Fruit fly (Drosophila melanogaster): ENCODE measurements around the gene Cyp28a5.
A peak's percentile ranks its signal among the peaks of the same experiment; 100 is the strongest.

Gene Cyp28a5

DNA sequence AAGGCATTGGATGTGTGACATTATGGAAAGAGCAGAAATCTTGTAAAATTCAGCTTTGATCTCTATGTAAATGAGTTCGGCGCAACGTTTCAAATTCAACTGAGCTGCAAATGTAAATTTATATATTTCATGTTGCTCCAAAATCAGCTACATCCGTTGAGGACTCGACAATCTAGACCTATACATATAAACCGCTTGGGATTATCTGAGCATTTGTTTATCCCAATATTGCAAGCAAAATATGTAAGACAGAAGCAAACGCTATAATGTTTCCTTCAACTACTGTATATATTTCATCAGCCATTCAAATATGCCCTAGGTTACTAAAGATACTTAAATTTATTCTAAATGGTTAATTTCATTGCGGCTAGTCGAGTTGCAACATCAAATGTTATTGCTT is 433 bp upstream of the Cyp28a5 start, which contains the start of gene NimC1:
Gene NimC1 (minus strand): TSS at position 101 of the 400 bp plus-strand sequence.
- TF ChIP-seq CG4496 (GFP tag; IDR thresholded peaks at IDR 0.05), result no peak
- TF ChIP-seq CG17806 (tag; optimal IDR thresholded peaks at IDR 0.05), result no peak
- no peak for TF ChIP-seq CG32121 (GFP tag; IDR thresholded peaks at IDR 0.05)
- TF ChIP-seq CG13204 (GFP tag; optimal IDR thresholded peaks at IDR 0.05), result no peak
- no peak for TF ChIP-seq CG8159 (tag; optimal IDR thresholded peaks at IDR 0.05)
- TF ChIP-seq CG8301 (tag; optimal IDR thresholded peaks at IDR 0.05), result no peak
- no peak for TF ChIP-seq rn (GFP tag; IDR thresholded peaks at IDR 0.05)
- TF ChIP-seq Pif1B (GFP tag; optimal IDR thresholded peaks at IDR 0.05), result no peak
- no peak for TF ChIP-seq D1 (tag; optimal IDR thresholded peaks at IDR 0.05)
- TF ChIP-seq CG15710 (tag; optimal IDR thresholded peaks at IDR 0.05), result no peak
- no peak for TF ChIP-seq EcR (GFP tag; optimal IDR thresholded peaks at IDR 0.05)
- no peak for TF ChIP-seq CG12605 (GFP tag; IDR thresholded peaks at IDR 0.05)

DNA sequence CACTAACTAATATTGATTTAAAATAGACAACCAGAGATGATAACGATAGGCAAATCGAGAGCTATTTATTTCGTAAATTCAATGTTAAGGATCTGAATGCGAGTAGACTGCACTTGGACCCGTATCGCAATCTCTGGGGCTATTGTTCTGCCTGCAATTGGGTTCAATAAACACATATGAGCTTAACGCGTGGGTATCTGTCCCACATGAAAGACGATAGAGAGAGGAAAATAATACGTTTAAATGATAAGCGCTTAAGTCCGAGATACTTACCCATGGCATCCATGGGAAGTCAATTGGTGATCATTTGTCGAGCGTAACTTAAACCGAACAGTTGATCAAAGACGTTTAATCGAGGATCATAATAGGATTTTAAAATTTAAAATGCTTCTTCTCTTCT is 2.7 kb downstream of the Cyp28a5 start, which contains the start of gene NimC2:
Gene NimC2 (plus strand): TSS at position 301 of the 400 bp plus-strand sequence.
- no peak for TF ChIP-seq Ets98B (GFP tag; IDR thresholded peaks at IDR 0.05)
- no peak for TF ChIP-seq rn (GFP tag; IDR thresholded peaks at IDR 0.05)
- TF ChIP-seq EcR (GFP tag; optimal IDR thresholded peaks at IDR 0.05), result no peak
- TF ChIP-seq Snoo (tag; optimal IDR thresholded peaks at IDR 0.05), result no peak
- no peak for TF ChIP-seq CG10348 (GFP tag; IDR thresholded peaks at IDR 0.05)
- no peak for TF ChIP-seq D1 (tag; optimal IDR thresholded peaks at IDR 0.05)

DNA sequence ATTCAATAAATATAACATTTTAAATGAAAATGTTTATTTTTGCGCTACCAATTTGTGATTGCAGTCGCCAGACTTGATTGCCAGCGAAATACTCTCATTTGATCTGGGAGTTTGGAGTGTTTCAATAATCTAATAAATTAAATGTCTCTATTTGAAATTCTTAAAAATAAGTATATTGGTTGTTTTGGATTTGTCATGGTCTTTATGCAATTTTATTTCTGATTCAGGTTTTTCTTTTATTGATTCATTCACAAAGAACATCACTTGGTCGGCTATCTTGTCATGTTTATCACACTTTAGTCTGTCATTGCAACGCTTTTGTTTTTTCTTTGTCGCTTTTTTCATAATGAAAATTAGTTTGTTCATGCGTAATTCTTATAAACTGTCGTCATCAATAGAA is 21.9 kb downstream of the Cyp28a5 start:
- no peak for TF ChIP-seq Snoo (tag; optimal IDR thresholded peaks at IDR 0.05)
- TF ChIP-seq rn (GFP tag; IDR thresholded peaks at IDR 0.05), result no peak
- no peak for TF ChIP-seq CG8159 (tag; optimal IDR thresholded peaks at IDR 0.05)
- no peak for TF ChIP-seq EcR (GFP tag; optimal IDR thresholded peaks at IDR 0.05)
- TF ChIP-seq Ets98B (GFP tag; IDR thresholded peaks at IDR 0.05), result peak; percentile 62
- peak; percentile 72 for TF ChIP-seq CG4496 (GFP tag; IDR thresholded peaks at IDR 0.05)
- no peak for TF ChIP-seq Pif1A (GFP tag; optimal IDR thresholded peaks at IDR 0.05)
- no peak for TF ChIP-seq CG15710 (tag; optimal IDR thresholded peaks at IDR 0.05)
- 0 out of 3 replicates have a peak, but pooled peaks have one; percentile 32 for TF ChIP-seq fd96Ca (GFP tag; IDR thresholded peaks at IDR 0.05)

DNA sequence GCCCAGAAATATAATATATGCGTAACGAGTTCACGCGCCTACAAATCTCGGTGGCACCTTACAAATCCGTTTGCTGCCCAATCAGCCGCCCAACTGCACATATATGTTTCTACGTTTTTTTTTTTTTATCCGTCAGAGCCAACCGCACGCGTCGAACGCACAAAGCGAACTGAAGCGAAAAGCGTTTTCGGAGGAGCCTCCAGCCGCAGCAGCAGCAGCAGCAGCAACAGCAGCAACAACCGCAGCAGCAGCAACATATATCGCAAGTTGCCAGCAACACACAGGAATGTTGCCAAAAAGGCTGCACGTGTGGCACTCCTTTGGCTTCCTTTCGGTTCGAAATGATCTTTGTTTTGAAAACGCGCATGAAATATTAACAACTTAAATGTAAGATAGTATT is 24.0 kb downstream of the Cyp28a5 start, which contains the start of gene rk:
Gene rk (minus strand): TSS at position 171 of the 400 bp plus-strand sequence.
- TF ChIP-seq rn (GFP tag; IDR thresholded peaks at IDR 0.05) (no peak), CG4496 (GFP tag; IDR thresholded peaks at IDR 0.05) (0 out of 3 replicates have a peak, but pooled peaks have one; percentile 25)

DNA sequence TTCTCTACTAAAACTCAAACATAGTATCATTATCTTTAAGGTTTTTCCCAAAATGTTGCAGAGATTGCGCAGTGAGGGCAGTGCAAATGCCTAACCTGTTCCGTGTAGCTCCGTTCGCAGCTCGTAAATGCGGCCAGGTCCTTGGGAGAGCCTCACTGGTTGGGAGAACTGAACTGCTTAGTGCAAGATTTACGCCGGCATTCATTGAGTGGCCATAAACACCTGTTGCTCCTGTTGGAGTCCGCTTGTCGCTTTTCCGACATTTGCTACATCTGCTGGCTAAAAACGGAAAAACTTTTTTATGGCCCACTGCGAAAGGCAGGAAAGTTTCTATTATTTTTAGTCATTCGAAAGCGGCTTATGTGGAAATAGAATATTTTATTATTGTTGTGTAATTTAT is 24.8 kb downstream of the Cyp28a5 start:
- no peak for TF ChIP-seq CG13204 (GFP tag; optimal IDR thresholded peaks at IDR 0.05)
- peak; percentile 61; the same call in 1 of the 2 replicates for TF ChIP-seq CG12605 (GFP tag; IDR thresholded peaks at IDR 0.05)

DNA sequence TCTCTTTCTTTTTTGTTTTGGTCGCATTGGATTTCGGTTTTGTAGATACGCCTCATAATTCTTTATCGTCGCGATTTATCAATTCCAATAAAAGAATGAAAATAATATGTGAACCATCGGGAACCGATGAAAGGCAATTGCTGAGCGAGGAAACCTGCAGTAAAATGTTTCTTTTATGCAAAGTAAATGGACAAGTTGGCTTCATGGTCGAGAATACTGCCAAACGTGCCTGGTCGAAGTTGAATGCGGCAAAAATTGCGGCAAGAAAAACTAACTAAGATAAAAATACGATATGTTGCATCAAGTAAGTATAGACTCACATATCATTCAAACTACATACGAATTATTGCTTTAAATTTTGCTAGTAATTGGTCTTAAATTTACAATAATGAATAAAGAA is 30.7 kb downstream of the Cyp28a5 start, which contains the start of gene CG42692:
Gene CG42692 (plus strand): TSS at position 301 of the 400 bp plus-strand sequence.
- TF ChIP-seq fd96Ca (GFP tag; IDR thresholded peaks at IDR 0.05), result no peak
- no peak for TF ChIP-seq CG13204 (GFP tag; optimal IDR thresholded peaks at IDR 0.05)
- TF ChIP-seq rn (GFP tag; IDR thresholded peaks at IDR 0.05), result no peak
- TF ChIP-seq Ets98B (GFP tag; IDR thresholded peaks at IDR 0.05), result no peak
- no peak for TF ChIP-seq CG14655 (GFP tag; optimal IDR thresholded peaks at IDR 0.05)
- no peak for TF ChIP-seq CG12605 (GFP tag; IDR thresholded peaks at IDR 0.05)
- TF ChIP-seq Pif1A (GFP tag; optimal IDR thresholded peaks at IDR 0.05), result no peak

DNA sequence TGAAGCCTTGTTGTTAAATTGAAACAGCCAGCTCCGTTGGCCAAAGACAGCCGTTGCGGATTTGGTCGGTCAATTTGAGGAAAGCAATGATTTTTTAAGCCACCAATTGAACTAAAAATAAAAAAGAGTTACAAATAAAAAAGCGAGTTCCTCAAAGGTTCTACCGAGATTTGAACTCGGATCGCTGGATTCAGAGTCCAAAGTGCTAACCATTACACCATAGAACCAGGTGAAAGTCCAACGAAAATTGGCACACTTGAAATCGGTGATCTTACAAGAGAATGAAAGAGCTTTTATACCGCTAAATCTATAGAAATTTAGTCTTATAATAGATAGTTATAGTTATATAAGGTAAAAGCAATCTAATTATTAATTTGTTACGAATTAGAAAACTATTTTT is 33.3 kb downstream of the Cyp28a5 start:
- TF ChIP-seq CG8301 (tag; optimal IDR thresholded peaks at IDR 0.05) (no peak), Ets98B (GFP tag; IDR thresholded peaks at IDR 0.05) (no peak), gl (tag; optimal IDR thresholded peaks at IDR 0.05) (no peak), Pif1B (GFP tag; optimal IDR thresholded peaks at IDR 0.05) (no peak), CG14655 (GFP tag; optimal IDR thresholded peaks at IDR 0.05) (no peak)

DNA sequence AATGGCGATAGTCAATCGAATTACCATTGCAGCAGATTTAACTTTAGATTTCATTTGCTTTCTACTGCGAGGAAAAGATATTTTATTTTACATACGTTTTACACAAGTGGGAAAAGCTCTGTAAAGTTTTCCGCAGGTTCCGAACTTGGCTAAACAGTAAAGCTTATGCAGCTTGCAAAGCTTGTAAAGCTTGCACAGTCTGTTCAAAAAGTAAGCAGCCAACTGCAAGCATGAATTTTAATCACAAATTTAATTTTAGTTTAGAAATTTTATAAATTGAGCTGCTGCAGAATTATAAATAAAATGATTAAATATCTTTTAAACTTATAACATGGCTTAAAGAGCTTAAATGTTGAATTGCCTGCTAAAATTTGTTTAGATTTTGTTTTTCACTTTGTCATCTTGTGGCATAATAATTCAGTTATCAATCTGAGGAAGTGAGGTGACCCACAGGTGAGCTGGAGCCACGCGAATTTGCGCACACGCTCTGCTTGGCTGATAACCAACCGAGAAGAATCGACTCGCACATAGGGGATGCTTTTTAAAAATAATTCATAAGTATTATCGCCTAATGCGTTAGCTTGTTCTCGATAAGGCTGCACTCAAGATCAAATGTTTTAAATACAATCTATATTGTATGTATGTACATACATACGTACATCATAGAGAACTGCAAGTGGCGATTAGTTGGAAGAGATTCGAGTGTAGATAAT is 34.6 kb downstream of the Cyp28a5 start:
- no peak for TF ChIP-seq CG10348 (GFP tag; IDR thresholded peaks at IDR 0.05)
- TF ChIP-seq CG14655 (GFP tag; optimal IDR thresholded peaks at IDR 0.05), result peak; percentile 15
- no peak for TF ChIP-seq CG15710 (tag; optimal IDR thresholded peaks at IDR 0.05)
- TF ChIP-seq D1 (tag; optimal IDR thresholded peaks at IDR 0.05), result no peak
- no peak for TF ChIP-seq rn (GFP tag; IDR thresholded peaks at IDR 0.05)
- TF ChIP-seq CG9948 (tag; optimal IDR thresholded peaks at IDR 0.05), result no peak
- TF ChIP-seq CG34367 (tag; optimal IDR thresholded peaks at IDR 0.05), result no peak
- 0 out of 2 replicates have a peak, but pooled peaks have one; percentile 27 for TF ChIP-seq CG12605 (GFP tag; IDR thresholded peaks at IDR 0.05)
- no peak for TF ChIP-seq gl (tag; optimal IDR thresholded peaks at IDR 0.05)
- no peak for TF ChIP-seq CG13204 (GFP tag; optimal IDR thresholded peaks at IDR 0.05)
- TF ChIP-seq CG8159 (tag; optimal IDR thresholded peaks at IDR 0.05), result peak; percentile 7
- no peak for TF ChIP-seq CG17806 (tag; optimal IDR thresholded peaks at IDR 0.05)
- TF ChIP-seq Snoo (tag; optimal IDR thresholded peaks at IDR 0.05), result peak; percentile 12
- TF ChIP-seq CG32121 (GFP tag; IDR thresholded peaks at IDR 0.05), result no peak
- peak; percentile 9 for TF ChIP-seq Pif1A (GFP tag; optimal IDR thresholded peaks at IDR 0.05)
- peak; percentile 51; the same call in 1 of the 2 replicates for TF ChIP-seq Ets98B (GFP tag; IDR thresholded peaks at IDR 0.05)
- no peak for TF ChIP-seq Pif1B (GFP tag; optimal IDR thresholded peaks at IDR 0.05)
- no peak for TF ChIP-seq CG8301 (tag; optimal IDR thresholded peaks at IDR 0.05)
- no peak for TF ChIP-seq CG4496 (GFP tag; IDR thresholded peaks at IDR 0.05)
- no peak for TF ChIP-seq fd96Ca (GFP tag; IDR thresholded peaks at IDR 0.05)
- no peak for TF ChIP-seq EcR (GFP tag; optimal IDR thresholded peaks at IDR 0.05)
